Worm (Caenorhabditis elegans) whole organism, mixed stage, embryonic: ENCODE results near the gene ZK105.5.

Experiments
- elt-1 ChIP-seq: sonication (generic microtip); optimal IDR thresholded peaks from 2 replicates; lab custom pipeline; 2017; ENCODE audit warnings: missing genetic modification characterization, mild to moderate bottlenecking, missing compliant biosample characterization, antibody characterized with exemption, moderate library complexity, borderline replicate concordance; ENCODE audit not compliant: insufficient read depth
- mab-5 ChIP-seq: fragments of 150-350 bp; optimal IDR thresholded peaks from 2 replicates; lab custom pipeline; 2014; ENCODE audit warnings: missing biosample characterization, missing genetic modification characterization
- ztf-11 ChIP-seq: fragments of 150-350 bp; optimal IDR thresholded peaks from 2 replicates; lab custom pipeline; 2014; ENCODE audit warnings: missing biosample characterization, missing genetic modification characterization

- TF ChIP-seq ztf-11 (no peak), mab-5 (tag; lab: Kevin White, UChicago) (no peak), elt-1 (tag; lab: Kevin White, UChicago) (no peak)
These were observed 24.1 kb downstream of the ZK105.5 start, which contains the start of gene C12D5.10 for ce11 chrV:7693394-7693793.
